Worm (Caenorhabditis elegans) whole organism, L1 larva: ENCODE results near the gene znfx-1.

Source experiments
- Y116A8C.19 ChIP-seq: sonication (generic microtip); optimal IDR thresholded peaks from 2 replicates; lab custom pipeline; 2016; ENCODE audit warnings: missing compliant biosample characterization, missing genetic modification characterization, borderline replicate concordance
- blmp-1 ChIP-seq: fragments of 150-350 bp; optimal IDR thresholded peaks from 2 replicates; lab custom pipeline; 2014; ENCODE audit warnings: missing biosample characterization, missing genetic modification characterization
- ces-1 ChIP-seq: fragments of 150-350 bp; optimal IDR thresholded peaks from 2 replicates; lab custom pipeline; 2014; ENCODE audit warnings: missing biosample characterization, missing genetic modification reagents, missing genetic modification characterization
- dpl-1 ChIP-seq, 3 experiments: fragments of 150-350 bp in 2 of 3; sonication (generic microtip) in 1 of 3; optimal IDR thresholded peaks; 2 replicates each; lab custom pipeline; 2014 to 2017; ENCODE audit warnings: missing biosample characterization in 3 of 3, missing genetic modification characterization in 3 of 3, missing genetic modification reagents in 3 of 3
- efl-1 ChIP-seq, 4 experiments: fragments of 150-350 bp; optimal IDR thresholded peaks in 3 of 4; peaks in 1 of 4; 1 replicate in 1 of 4; 2 replicates in 3 of 4; lab custom pipeline; 2014; ENCODE audit warnings: missing biosample characterization in 2 of 4, missing genetic modification characterization in 2 of 4, missing genetic modification reagents in 2 of 4
- egl-27 ChIP-seq, 2 experiments: fragments of 150-350 bp in 1 of 2; sonication (generic microtip); optimal IDR thresholded peaks; 3 replicates each; lab custom pipeline; 2017 to 2018; ENCODE audit warnings: missing biosample characterization in 2 of 2, missing genetic modification characterization in 2 of 2, missing genetic modification reagents in 2 of 2
- elt-2 ChIP-seq: sonication (generic microtip); optimal IDR thresholded peaks from 2 replicates; lab custom pipeline; 2016; ENCODE audit warnings: missing genetic modification characterization, mild to moderate bottlenecking, inconsistent platforms, missing compliant biosample characterization, missing genetic modification reagents
- elt-3 ChIP-seq, 6 experiments: fragments of 150-350 bp in 1 of 6; sonication (generic microtip); optimal IDR thresholded peaks; 2 replicates each; lab custom pipeline; 2017 to 2018; ENCODE audit warnings: missing biosample characterization in 6 of 6, missing genetic modification characterization in 6 of 6, inconsistent platforms in 1 of 6
- fkh-10 ChIP-seq: sonication (generic microtip); optimal IDR thresholded peaks from 2 replicates; lab custom pipeline; 2017; ENCODE audit warnings: missing biosample characterization, missing genetic modification reagents, missing genetic modification characterization
- fkh-8 ChIP-seq: sonication (generic microtip); optimal IDR thresholded peaks from 2 replicates; lab custom pipeline; 2016; ENCODE audit warnings: mild to moderate bottlenecking, missing genetic modification characterization, missing compliant biosample characterization
- hlh-17 ChIP-seq: fragments of 200-800 bp; sonication (Bioruptor generic); optimal IDR thresholded peaks from 2 replicates; lab custom pipeline; 2018; ENCODE audit warnings: missing genetic modification characterization, mild to moderate bottlenecking, missing compliant biosample characterization, moderate library complexity, borderline replicate concordance
- hlh-4 ChIP-seq: sonication (generic microtip); optimal IDR thresholded peaks from 2 replicates; lab custom pipeline; 2016; ENCODE audit warnings: mild to moderate bottlenecking, missing genetic modification characterization, missing compliant biosample characterization
- irx-1 ChIP-seq: sonication (generic microtip); optimal IDR thresholded peaks from 2 replicates; lab custom pipeline; 2016; ENCODE audit warnings: missing genetic modification characterization, missing compliant biosample characterization
- lin-14 ChIP-seq: fragments of 200-800 bp; sonication (Bioruptor generic); optimal IDR thresholded peaks from 2 replicates; lab custom pipeline; 2018; ENCODE audit warnings: mild to moderate bottlenecking, missing genetic modification characterization, moderate library complexity, missing compliant biosample characterization
- lin-35 ChIP-seq, 2 experiments: fragments of 150-350 bp; optimal IDR thresholded peaks; 2 replicates each; lab custom pipeline; 2014; ENCODE audit warnings: missing biosample characterization in 2 of 2, missing genetic modification characterization in 2 of 2, missing genetic modification reagents in 2 of 2
- lir-3 ChIP-seq: sonication (generic microtip); optimal IDR thresholded peaks from 2 replicates; lab custom pipeline; 2016; ENCODE audit warnings: mild to moderate bottlenecking, missing genetic modification characterization, moderate library complexity, missing compliant biosample characterization; ENCODE audit not compliant: poor library complexity
- nhr-20 ChIP-seq: sonication (generic microtip); optimal IDR thresholded peaks from 2 replicates; lab custom pipeline; 2016; ENCODE audit warnings: mild to moderate bottlenecking, missing genetic modification characterization, missing compliant biosample characterization
- nhr-237 ChIP-seq: fragments of 150-350 bp; optimal IDR thresholded peaks from 2 replicates; lab custom pipeline; 2014; ENCODE audit warnings: missing biosample characterization, missing genetic modification characterization
- nhr-71 ChIP-seq: sonication (generic microtip); optimal IDR thresholded peaks from 2 replicates; lab custom pipeline; 2016; ENCODE audit warnings: mild to moderate bottlenecking, missing genetic modification characterization, moderate library complexity, missing compliant biosample characterization
- nhr-76 ChIP-seq: sonication (generic microtip); optimal IDR thresholded peaks from 2 replicates; lab custom pipeline; 2017; ENCODE audit warnings: missing biosample characterization, missing genetic modification characterization
- nhr-77 ChIP-seq: fragments of 150-350 bp; optimal IDR thresholded peaks from 2 replicates; lab custom pipeline; 2014; ENCODE audit warnings: missing biosample characterization, missing genetic modification characterization
- nhr-84 ChIP-seq: sonication (generic microtip); optimal IDR thresholded peaks from 2 replicates; lab custom pipeline; 2017; ENCODE audit warnings: missing biosample characterization, missing genetic modification characterization
- nhr-85 ChIP-seq: sonication (generic microtip); peaks from one replicate; lab custom pipeline; 2016; ENCODE audit warnings: missing genetic modification characterization, inconsistent platforms, missing compliant biosample characterization
- nhr-90 ChIP-seq: sonication (generic microtip); optimal IDR thresholded peaks from 2 replicates; lab custom pipeline; 2016; ENCODE audit warnings: mild to moderate bottlenecking, missing genetic modification characterization, missing compliant biosample characterization; ENCODE audit not compliant: poor library complexity
- pqm-1 ChIP-seq: sonication (generic microtip); optimal IDR thresholded peaks from 3 replicates; lab custom pipeline; 2017; ENCODE audit warnings: missing biosample characterization, missing genetic modification characterization
- rnt-1 ChIP-seq: sonication (generic microtip); optimal IDR thresholded peaks from 2 replicates; lab custom pipeline; 2016; ENCODE audit warnings: mild to moderate bottlenecking, missing genetic modification characterization, moderate library complexity, missing compliant biosample characterization
- skn-1 ChIP-seq: fragments of 150-350 bp; optimal IDR thresholded peaks from 2 replicates; lab custom pipeline; 2014; ENCODE audit warnings: missing biosample characterization, missing genetic modification characterization
- snpc-4 ChIP-seq: fragments of 150-350 bp; optimal IDR thresholded peaks from 2 replicates; lab custom pipeline; 2014; ENCODE audit warnings: missing biosample characterization, missing genetic modification characterization
- snu-23 ChIP-seq: sonication (generic microtip); optimal IDR thresholded peaks from 2 replicates; lab custom pipeline; 2016; ENCODE audit warnings: missing genetic modification characterization, missing compliant biosample characterization
- swsn-7 ChIP-seq: sonication (generic microtip); optimal IDR thresholded peaks from 2 replicates; lab custom pipeline; 2016; ENCODE audit warnings: missing genetic modification characterization, missing compliant biosample characterization
- tlp-1 ChIP-seq: fragments of 150-350 bp; optimal IDR thresholded peaks from 2 replicates; lab custom pipeline; 2014; ENCODE audit warnings: missing biosample characterization, missing genetic modification characterization
- unc-62 ChIP-seq: fragments of 150-350 bp; optimal IDR thresholded peaks from 2 replicates; lab custom pipeline; 2014; ENCODE audit warnings: missing biosample characterization, missing genetic modification reagents, missing genetic modification characterization
- vab-15 ChIP-seq: sonication (generic microtip); optimal IDR thresholded peaks from 2 replicates; lab custom pipeline; 2017; ENCODE audit warnings: missing genotype, mild to moderate bottlenecking, missing genetic modification characterization, missing compliant biosample characterization
- zag-1 ChIP-seq: fragments of 150-350 bp; optimal IDR thresholded peaks from 2 replicates; lab custom pipeline; 2014; ENCODE audit warnings: missing biosample characterization, missing genetic modification characterization
- ztf-4 ChIP-seq: fragments of 150-350 bp; optimal IDR thresholded peaks from 2 replicates; lab custom pipeline; 2014; ENCODE audit warnings: missing biosample characterization, missing genetic modification characterization

znfx-1 gene

ce11 chrII:9211684-9212083, 1.8 kb upstream of the znfx-1 start:
- TF ChIP-seq rnt-1, result peak; percentile 20
- TF ChIP-seq snpc-4 (tag; lab: Kevin White, UChicago), result peak; percentile 92
- TF ChIP-seq nhr-237, result no peak
- TF ChIP-seq Y116A8C.19 (tag; lab: Kevin White, UChicago), result no peak
- TF ChIP-seq nhr-76 (tag; lab: Kevin White, UChicago), result no peak
- TF ChIP-seq hlh-17, result no peak
- peak; percentile 42 for TF ChIP-seq nhr-90 (tag; lab: Kevin White, UChicago)
- no peak for TF ChIP-seq fkh-10 (GFP tag; lab: Kevin White, UChicago)
- TF ChIP-seq nhr-20 (tag; lab: Kevin White, UChicago), result peak; percentile 43
- peak; percentile 53 for TF ChIP-seq elt-2 (tag; lab: Kevin White, UChicago)
- peak; percentile 14 for TF ChIP-seq swsn-7 (tag; lab: Kevin White, UChicago)
- TF ChIP-seq nhr-85 (tag; lab: Kevin White, UChicago), result peak; percentile 58
- peak; percentile 42 for TF ChIP-seq snu-23
- no peak for TF ChIP-seq nhr-77 (tag; lab: Kevin White, UChicago)
- peak in 1 of 2 experiments; percentile 32 for TF ChIP-seq efl-1 (optimal IDR thresholded peaks at IDR 0.05; lab: Kevin White, UChicago)
- TF ChIP-seq efl-1 (GFP tag; optimal IDR thresholded peaks at IDR 0.05 in 1 of 2; lab: Kevin White, UChicago), result no peak
- TF ChIP-seq lin-35 (GFP tag; optimal IDR thresholded peaks at IDR 0.05; lab: Kevin White, UChicago), result peak in 1 of 2 experiments; percentile 28

- TF ChIP-seq ztf-4 (tag; lab: Kevin White, UChicago) (no peak), blmp-1 (tag; lab: Kevin White, UChicago) (no peak), hlh-17 (no peak), unc-62 (GFP tag; lab: Kevin White, UChicago) (no peak), tlp-1 (tag; lab: Kevin White, UChicago) (no peak), egl-27 (tag; optimal IDR thresholded peaks at IDR 0.05; lab: Kevin White, UChicago) (no peak), hlh-4 (tag; lab: Kevin White, UChicago) (no peak), dpl-1 (GFP tag; optimal IDR thresholded peaks at IDR 0.05; lab: Kevin White, UChicago) (peak in 1 of 3 experiments; percentile 23), nhr-237 (no peak), vab-15 (no peak), fkh-8 (no peak), ces-1 (GFP tag; lab: Kevin White, UChicago) (no peak), nhr-90 (tag; lab: Kevin White, UChicago) (no peak), zag-1 (no peak), pqm-1 (tag; lab: Kevin White, UChicago) (no peak), lin-35 (GFP tag; optimal IDR thresholded peaks at IDR 0.05; lab: Kevin White, UChicago) (peak in 1 of 2 experiments; percentile 5)
These were observed 9.5 kb downstream of the znfx-1 start, which contains the start of gene ZK1067.3 for ce11 chrII:9222969-9223368. ZK1067.3 (plus strand) TSS chrII:9223269.

ce11 chrII:9227134-9227533, 13.7 kb downstream of the znfx-1 start, which contains the start of gene abu-14:
abu-14 (minus strand) TSS chrII:9227214.
- TF ChIP-seq efl-1 (optimal IDR thresholded peaks at IDR 0.05; lab: Kevin White, UChicago), result no peak
- peak in 1 of 2 experiments; percentile 55 for TF ChIP-seq efl-1 (GFP tag; optimal IDR thresholded peaks at IDR 0.05 in 1 of 2; lab: Kevin White, UChicago)
- no peak for TF ChIP-seq nhr-84 (tag; lab: Kevin White, UChicago)

ce11 chrII:9231240-9231639, 17.8 kb downstream of the znfx-1 start, which contains the start of gene gst-13:
gst-13 (plus strand) TSS chrII:9231457.
- TF ChIP-seq elt-2 (tag; lab: Kevin White, UChicago) (peak; percentile 61), hlh-4 (tag; lab: Kevin White, UChicago) (no peak), lin-35 (GFP tag; optimal IDR thresholded peaks at IDR 0.05; lab: Kevin White, UChicago) (peak in 1 of 2 experiments; percentile 34), blmp-1 (tag; lab: Kevin White, UChicago) (peak; percentile 64), nhr-71 (tag; lab: Kevin White, UChicago) (peak; percentile 6), snu-23 (no peak), skn-1 (tag; lab: Kevin White, UChicago) (peak; percentile 67), irx-1 (tag; lab: Kevin White, UChicago) (no peak), nhr-20 (tag; lab: Kevin White, UChicago) (peak; percentile 39), elt-3 (tag; optimal IDR thresholded peaks at IDR 0.05; lab: Kevin White, UChicago) (peak in 2 of 6 experiments; percentile 8 to 46), lir-3 (tag; lab: Kevin White, UChicago) (no peak), lin-14 (GFP tag; lab: Kevin White, UChicago) (peak; percentile 64)
